Fruit fly (Drosophila melanogaster): ENCODE results near the gene Droj2.

The Droj2 gene

dm6 chr3R:13363347-13363994 is 18.4 kb upstream of the Droj2 start:
- TF ChIP-seq Ets98B (GFP tag; IDR thresholded peaks at IDR 0.05) (no peak), CG13204 (GFP tag; optimal IDR thresholded peaks at IDR 0.05) (no peak), Pif1A (GFP tag; optimal IDR thresholded peaks at IDR 0.05) (no peak), CG14655 (GFP tag; optimal IDR thresholded peaks at IDR 0.05) (no peak), CG32121 (GFP tag; IDR thresholded peaks at IDR 0.05) (no peak), CG17806 (tag; optimal IDR thresholded peaks at IDR 0.05) (no peak), D1 (tag; optimal IDR thresholded peaks at IDR 0.05) (no peak), CG15710 (tag; optimal IDR thresholded peaks at IDR 0.05) (no peak), Pif1B (GFP tag; optimal IDR thresholded peaks at IDR 0.05) (no peak), gl (tag; optimal IDR thresholded peaks at IDR 0.05) (no peak), CG8301 (tag; optimal IDR thresholded peaks at IDR 0.05) (no peak), EcR (GFP tag; optimal IDR thresholded peaks at IDR 0.05) (no peak)

dm6 chr3R:13364175-13365174 is 17.4 kb upstream of the Droj2 start, which contains the start of gene Dic1:
Gene Dic1, plus strand, starts transcription at chr3R:13364938.
- peak; percentile 51 for TF ChIP-seq gl (tag; optimal IDR thresholded peaks at IDR 0.05)
- peak; percentile 94 for TF ChIP-seq Pif1A (GFP tag; optimal IDR thresholded peaks at IDR 0.05)
- TF ChIP-seq CG17806 (tag; optimal IDR thresholded peaks at IDR 0.05) = peak; percentile 96
- TF ChIP-seq CG4496 (GFP tag; IDR thresholded peaks at IDR 0.05) = peak; percentile 91
- TF ChIP-seq fd96Ca (GFP tag; IDR thresholded peaks at IDR 0.05) = peak; percentile 83
- TF ChIP-seq CG32121 (GFP tag; IDR thresholded peaks at IDR 0.05) = peak; percentile 94
- TF ChIP-seq CG8301 (tag; optimal IDR thresholded peaks at IDR 0.05) = peak; percentile 98
- TF ChIP-seq CG12605 (GFP tag; IDR thresholded peaks at IDR 0.05) = peak; percentile 85
- peak; percentile 56; the same call in 1 of the 2 replicates for TF ChIP-seq CG10348 (GFP tag; IDR thresholded peaks at IDR 0.05)
- TF ChIP-seq CG14655 (GFP tag; optimal IDR thresholded peaks at IDR 0.05) = peak; percentile 98
- TF ChIP-seq EcR (GFP tag; optimal IDR thresholded peaks at IDR 0.05) = peak; percentile 39
- TF ChIP-seq CG34367 (tag; optimal IDR thresholded peaks at IDR 0.05) = peak; percentile 89
- TF ChIP-seq rn (GFP tag; IDR thresholded peaks at IDR 0.05) = peak; percentile 85
- peak; percentile 98 for TF ChIP-seq CG8159 (tag; optimal IDR thresholded peaks at IDR 0.05)
- TF ChIP-seq D1 (tag; optimal IDR thresholded peaks at IDR 0.05) = peak; percentile 98
- peak; percentile 95 for TF ChIP-seq CG15710 (tag; optimal IDR thresholded peaks at IDR 0.05)
- peak; percentile 90 for TF ChIP-seq Ets98B (GFP tag; IDR thresholded peaks at IDR 0.05)
- peak; percentile 94 for TF ChIP-seq CG13204 (GFP tag; optimal IDR thresholded peaks at IDR 0.05)
- TF ChIP-seq Snoo (tag; optimal IDR thresholded peaks at IDR 0.05) = peak; percentile 97
- peak; percentile 93 for TF ChIP-seq Pif1B (GFP tag; optimal IDR thresholded peaks at IDR 0.05)
- peak; percentile 94 for TF ChIP-seq CG9948 (tag; optimal IDR thresholded peaks at IDR 0.05)

- TF ChIP-seq rn (GFP tag; IDR thresholded peaks at IDR 0.05) = no peak
- no peak for TF ChIP-seq CG17806 (tag; optimal IDR thresholded peaks at IDR 0.05)
- TF ChIP-seq CG10348 (GFP tag; IDR thresholded peaks at IDR 0.05) = no peak
- TF ChIP-seq gl (tag; optimal IDR thresholded peaks at IDR 0.05) = no peak
- peak; percentile 24 for TF ChIP-seq Snoo (tag; optimal IDR thresholded peaks at IDR 0.05)
- TF ChIP-seq CG4496 (GFP tag; IDR thresholded peaks at IDR 0.05) = no peak
- TF ChIP-seq CG15710 (tag; optimal IDR thresholded peaks at IDR 0.05) = no peak
- no peak for TF ChIP-seq Pif1B (GFP tag; optimal IDR thresholded peaks at IDR 0.05)
- no peak for TF ChIP-seq CG9948 (tag; optimal IDR thresholded peaks at IDR 0.05)
- no peak for TF ChIP-seq CG12605 (GFP tag; IDR thresholded peaks at IDR 0.05)
- peak; percentile 11 for TF ChIP-seq EcR (GFP tag; optimal IDR thresholded peaks at IDR 0.05)
- no peak for TF ChIP-seq D1 (tag; optimal IDR thresholded peaks at IDR 0.05)
- TF ChIP-seq fd96Ca (GFP tag; IDR thresholded peaks at IDR 0.05) = no peak
- no peak for TF ChIP-seq CG8159 (tag; optimal IDR thresholded peaks at IDR 0.05)
- TF ChIP-seq Ets98B (GFP tag; IDR thresholded peaks at IDR 0.05) = no peak
- no peak for TF ChIP-seq CG8301 (tag; optimal IDR thresholded peaks at IDR 0.05)
Measured at dm6 chr3R:13365665-13366414, 16.1 kb upstream of the Droj2 start.

dm6 chr3R:13366561-13367518 is 15.1 kb upstream of the Droj2 start, which contains the start of gene Elp6:
Gene Elp6, minus strand, starts transcription at chr3R:13366910.
- TF ChIP-seq rn (GFP tag; IDR thresholded peaks at IDR 0.05) = peak; percentile 27
- peak; percentile 58 for TF ChIP-seq CG34367 (tag; optimal IDR thresholded peaks at IDR 0.05)
- TF ChIP-seq CG17806 (tag; optimal IDR thresholded peaks at IDR 0.05) = peak; percentile 67
- TF ChIP-seq Ets98B (GFP tag; IDR thresholded peaks at IDR 0.05) = peak; percentile 35; the same call in 1 of the 2 replicates
- TF ChIP-seq EcR (GFP tag; optimal IDR thresholded peaks at IDR 0.05) = no peak
- TF ChIP-seq gl (tag; optimal IDR thresholded peaks at IDR 0.05) = no peak
- TF ChIP-seq CG10348 (GFP tag; IDR thresholded peaks at IDR 0.05) = no peak
- peak; percentile 47; the same call in 1 of the 2 replicates for TF ChIP-seq CG32121 (GFP tag; IDR thresholded peaks at IDR 0.05)
- peak; percentile 30 for TF ChIP-seq CG13204 (GFP tag; optimal IDR thresholded peaks at IDR 0.05)
- TF ChIP-seq fd96Ca (GFP tag; IDR thresholded peaks at IDR 0.05) = peak; percentile 26; the same call in 1 of the 3 replicates
- TF ChIP-seq CG15710 (tag; optimal IDR thresholded peaks at IDR 0.05) = peak; percentile 80
- peak; percentile 84 for TF ChIP-seq Snoo (tag; optimal IDR thresholded peaks at IDR 0.05)
- TF ChIP-seq CG14655 (GFP tag; optimal IDR thresholded peaks at IDR 0.05) = peak; percentile 84
- TF ChIP-seq CG9948 (tag; optimal IDR thresholded peaks at IDR 0.05) = peak; percentile 75
- peak; percentile 49 for TF ChIP-seq D1 (tag; optimal IDR thresholded peaks at IDR 0.05)
- TF ChIP-seq CG8159 (tag; optimal IDR thresholded peaks at IDR 0.05) = peak; percentile 86
- peak; percentile 75 for TF ChIP-seq CG8301 (tag; optimal IDR thresholded peaks at IDR 0.05)
- peak; percentile 70 for TF ChIP-seq CG4496 (GFP tag; IDR thresholded peaks at IDR 0.05)
- no peak for TF ChIP-seq CG12605 (GFP tag; IDR thresholded peaks at IDR 0.05)
- TF ChIP-seq Pif1B (GFP tag; optimal IDR thresholded peaks at IDR 0.05) = peak; percentile 60
- TF ChIP-seq Pif1A (GFP tag; optimal IDR thresholded peaks at IDR 0.05) = peak; percentile 77

All from whole organism, pupa.